Worm (Caenorhabditis elegans): ENCODE measurements around the gene srbc-54.

Gene srbc-54

DNA sequence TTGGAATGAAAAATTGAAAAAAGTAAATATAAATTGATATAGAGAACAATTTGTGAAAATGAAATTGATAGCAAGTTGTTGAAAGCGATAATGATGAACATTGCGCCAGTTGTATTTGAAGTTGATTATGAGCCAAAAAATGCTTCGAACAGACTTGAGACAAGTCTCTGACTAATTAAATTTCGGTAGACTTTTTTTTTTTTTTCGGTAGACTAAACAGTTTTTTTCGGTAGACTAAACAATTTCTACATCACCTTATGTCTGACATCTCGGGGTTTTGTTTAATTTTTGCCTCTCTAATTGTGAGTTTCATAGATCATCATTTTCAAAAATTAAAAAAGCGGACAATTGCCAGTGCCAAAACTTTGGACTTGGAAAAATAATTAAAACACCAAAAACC, at the start of gene srbc-54:
TSS of gene srbc-54 (minus strand) at position 101 of the 400 bp plus-strand sequence.
- no peak for TF ChIP-seq unc-55 (GFP tag; optimal IDR thresholded peaks at IDR 0.05)
- TF ChIP-seq pqm-1 (tag; optimal IDR thresholded peaks at IDR 0.05), result no peak
- no peak for TF ChIP-seq ahr-1 (tag; optimal IDR thresholded peaks at IDR 0.05)

DNA sequence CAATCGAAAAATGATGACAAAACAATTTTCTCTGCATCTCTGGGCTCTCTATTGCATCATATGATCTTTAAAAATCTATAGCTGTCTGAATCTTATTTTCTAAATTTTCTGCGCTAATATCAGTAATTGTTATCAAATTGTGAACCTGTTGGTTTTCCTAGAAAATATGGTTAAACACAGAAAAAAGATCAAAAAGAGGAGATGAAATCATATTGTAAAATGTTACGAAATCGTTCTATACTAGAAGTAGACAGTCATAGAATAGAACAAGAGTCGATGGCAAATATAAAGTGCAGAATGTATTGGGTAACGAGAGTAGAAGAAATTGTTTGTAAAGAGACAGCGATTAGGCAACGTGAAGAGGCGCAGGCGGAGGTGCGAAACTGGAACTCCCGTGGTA, 47.2 kb upstream of the srbc-54 start:
- peak; percentile 32 for TF ChIP-seq elt-2 (tag; optimal IDR thresholded peaks at IDR 0.05)
- TF ChIP-seq pat-9 (tag; optimal IDR thresholded peaks at IDR 0.05), result no peak

DNA sequence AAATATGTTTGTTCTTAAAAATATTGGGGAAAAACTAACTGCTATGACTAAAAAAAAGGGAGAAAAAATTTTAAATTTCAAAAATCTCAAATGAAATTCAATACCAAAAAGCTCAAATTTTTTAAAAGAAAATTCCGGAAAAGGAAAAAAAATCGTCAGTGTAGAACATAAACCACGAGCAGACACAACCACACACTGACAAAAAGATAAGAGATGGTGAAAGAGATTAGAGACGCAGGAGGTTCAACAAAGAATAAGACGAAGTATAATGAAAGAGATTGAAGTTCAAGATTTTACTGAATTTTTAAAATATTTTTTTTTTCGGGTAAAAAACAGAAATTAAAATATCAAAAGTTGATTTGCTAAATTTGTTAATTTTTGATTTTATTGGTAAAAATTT, 46.5 kb upstream of the srbc-54 start:
- TF ChIP-seq ceh-45 (GFP tag; IDR thresholded peaks at IDR 0.05) (no peak), nhr-232 (tag; optimal IDR thresholded peaks at IDR 0.05) (no peak), ztf-16 (tag; optimal IDR thresholded peaks at IDR 0.05) (no peak), lim-6 (tag; optimal IDR thresholded peaks at IDR 0.05) (no peak), ceh-19 (GFP tag; optimal IDR thresholded peaks at IDR 0.05) (no peak), pha-4 (tag; optimal IDR thresholded peaks at IDR 0.05) (no peak), T23F11.4 (GFP tag; optimal IDR thresholded peaks at IDR 0.05) (no peak), sox-2 (GFP tag; IDR thresholded peaks at IDR 0.05) (no peak), sdc-2 (tag; optimal IDR thresholded peaks at IDR 0.05) (no peak), ceh-24 (tag; optimal IDR thresholded peaks at IDR 0.05) (no peak), zip-5 (tag; optimal IDR thresholded peaks at IDR 0.05) (no peak), tbx-7 (tag; optimal IDR thresholded peaks at IDR 0.05) (no peak), unc-42 (tag; optimal IDR thresholded peaks at IDR 0.05) (no peak)

DNA sequence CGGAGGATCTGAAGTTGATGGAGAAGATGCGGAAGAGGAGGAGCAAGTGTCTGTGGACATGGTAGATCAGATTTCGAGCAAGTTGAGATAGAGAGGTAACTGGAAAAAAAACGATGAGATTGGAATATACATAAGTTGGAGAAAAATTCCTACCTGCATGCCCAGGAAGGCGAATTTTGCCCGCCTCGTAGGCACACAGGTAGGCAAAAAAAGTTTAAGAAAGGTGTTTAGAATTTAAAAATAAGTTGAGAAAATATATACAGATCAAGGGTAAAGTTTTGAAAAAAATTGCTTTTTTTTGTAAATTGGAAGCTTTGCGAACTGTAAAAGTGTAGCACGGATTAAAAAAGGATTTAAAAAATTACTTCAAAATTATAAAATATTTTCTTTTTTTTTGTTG, 46.0 kb upstream of the srbc-54 start, which contains the start of gene nhr-84:
TSS of gene nhr-84 (minus strand) at position 101 of the 400 bp plus-strand sequence.
- TF ChIP-seq ceh-24 (tag; optimal IDR thresholded peaks at IDR 0.05), result no peak
- TF ChIP-seq lim-6 (tag; optimal IDR thresholded peaks at IDR 0.05), result no peak
- TF ChIP-seq fax-1 (tag; optimal IDR thresholded peaks at IDR 0.05), result no peak
- no peak for TF ChIP-seq dmd-4 (tag; optimal IDR thresholded peaks at IDR 0.05; ENCODE audit: borderline replicate concordance)
- no peak for TF ChIP-seq npax-4 (tag; optimal IDR thresholded peaks at IDR 0.05)
- no peak for TF ChIP-seq syd-9 (tag; optimal IDR thresholded peaks at IDR 0.05)
- no peak for TF ChIP-seq eyg-1 (tag; optimal IDR thresholded peaks at IDR 0.05)
- TF ChIP-seq C08G9.2 (tag; optimal IDR thresholded peaks at IDR 0.05), result no peak
- TF ChIP-seq pha-2 (tag; optimal IDR thresholded peaks at IDR 0.05), result no peak
- no peak for TF ChIP-seq rnt-1 (tag; optimal IDR thresholded peaks at IDR 0.05)
- TF ChIP-seq unc-3 (GFP tag; conservative IDR thresholded peaks at IDR 0.05), result no peak
- TF ChIP-seq unc-3 (tag; optimal IDR thresholded peaks at IDR 0.05), result no peak
- no peak for TF ChIP-seq ahr-1 (tag; optimal IDR thresholded peaks at IDR 0.05)
- no peak for TF ChIP-seq F13H6.1 (tag; optimal IDR thresholded peaks at IDR 0.05)
- TF ChIP-seq tbx-2 (tag; optimal IDR thresholded peaks at IDR 0.05), result no peak
- no peak for TF ChIP-seq ceh-9 (tag; optimal IDR thresholded peaks at IDR 0.05)
- no peak for TF ChIP-seq hlh-6 (tag; optimal IDR thresholded peaks at IDR 0.05)
- TF ChIP-seq sox-4 (tag; optimal IDR thresholded peaks at IDR 0.05), result no peak
- TF ChIP-seq pqm-1 (tag; optimal IDR thresholded peaks at IDR 0.05), result no peak
- TF ChIP-seq unc-55 (GFP tag; optimal IDR thresholded peaks at IDR 0.05), result no peak
- TF ChIP-seq ceh-22 (tag; optimal IDR thresholded peaks at IDR 0.05), result no peak

DNA sequence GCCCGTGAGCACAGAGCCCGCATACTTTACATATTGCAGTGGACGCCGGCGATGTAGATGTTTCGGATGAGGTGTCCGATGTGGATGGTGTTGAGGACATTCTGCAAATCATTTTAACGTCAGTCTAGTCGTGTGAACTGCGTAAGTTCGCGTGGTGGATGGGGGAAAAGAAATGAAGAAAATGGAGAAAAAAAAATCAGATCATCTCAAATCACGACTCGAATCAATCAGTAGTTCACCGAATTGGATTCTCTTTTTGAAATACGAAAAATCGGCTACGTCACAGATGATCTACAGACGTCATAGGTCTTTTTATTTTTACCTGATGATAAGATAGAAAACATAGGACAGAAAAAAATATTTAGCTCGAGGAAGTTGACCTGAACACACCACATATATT, 42.8 kb upstream of the srbc-54 start, which contains the start of gene nhr-102:
TSS of gene nhr-102 (minus strand) at position 101 of the 400 bp plus-strand sequence.
- TF ChIP-seq ceh-22 (tag; optimal IDR thresholded peaks at IDR 0.05) (no peak), ceh-19 (GFP tag; optimal IDR thresholded peaks at IDR 0.05) (no peak)

DNA sequence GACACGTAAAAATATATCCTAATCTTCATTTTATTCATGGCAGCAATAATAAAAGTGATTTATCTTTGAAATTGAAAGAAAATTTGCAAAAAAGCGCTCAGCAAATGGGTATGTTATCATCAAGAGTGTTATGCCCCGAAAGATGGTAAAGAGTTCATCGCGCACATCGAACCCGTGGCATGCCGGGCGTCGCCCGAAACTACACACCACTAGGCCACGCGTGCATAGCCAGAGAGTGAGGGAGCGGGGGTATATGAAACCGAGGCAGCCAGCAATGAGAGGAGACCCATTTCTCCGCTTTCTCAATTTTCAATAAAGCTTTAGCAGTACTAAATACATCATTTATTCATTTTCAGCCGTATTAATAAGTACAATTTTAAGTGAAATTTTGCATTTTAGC, 40.2 kb upstream of the srbc-54 start:
- no peak for TF ChIP-seq ama-1 (optimal IDR thresholded peaks at IDR 0.05)
- TF ChIP-seq pqm-1 (tag; optimal IDR thresholded peaks at IDR 0.05), result peak; percentile 99
- TF ChIP-seq ceh-9 (tag; optimal IDR thresholded peaks at IDR 0.05), result peak; percentile 98
- TF ChIP-seq T23F11.4 (GFP tag; optimal IDR thresholded peaks at IDR 0.05), result peak; percentile 99
- TF ChIP-seq pros-1 (tag; optimal IDR thresholded peaks at IDR 0.05), result peak; percentile 56
- peak; percentile 93 for TF ChIP-seq ceh-31 (tag; optimal IDR thresholded peaks at IDR 0.05)
- TF ChIP-seq ceh-48 (tag; optimal IDR thresholded peaks at IDR 0.05), result peak; percentile 99
- peak; percentile 99 for TF ChIP-seq ztf-16 (tag; optimal IDR thresholded peaks at IDR 0.05)
- peak; percentile 97 for TF ChIP-seq lin-11 (tag; optimal IDR thresholded peaks at IDR 0.05)
- TF ChIP-seq sox-4 (tag; optimal IDR thresholded peaks at IDR 0.05), result peak; percentile 99
- peak; percentile 99 for TF ChIP-seq ref-2 (tag; optimal IDR thresholded peaks at IDR 0.05)
- TF ChIP-seq fkh-10 (GFP tag; optimal IDR thresholded peaks at IDR 0.05), result peak; percentile 76
- peak; percentile 93 for TF ChIP-seq K09A11.1 (tag; optimal IDR thresholded peaks at IDR 0.05; ENCODE audit: insufficient read depth)
- peak; percentile 90 for TF ChIP-seq hlh-30 (tag; optimal IDR thresholded peaks at IDR 0.05; ENCODE audit: insufficient read depth)
- TF ChIP-seq nfya-1 (tag; optimal IDR thresholded peaks at IDR 0.05), result peak; percentile 90
- peak; percentile 98 for TF ChIP-seq ahr-1 (tag; optimal IDR thresholded peaks at IDR 0.05)

All from whole organism, late embryonic.